Worm (Caenorhabditis elegans) whole organism, L4/young adult: ENCODE results near the gene moma-1.

Experiments used
- W03F9.2 ChIP-seq: fragments of 150-350 bp; optimal IDR thresholded peaks from 2 replicates; lab custom pipeline; 2014; ENCODE audit warnings: missing biosample characterization, missing genetic modification characterization
- him-1 ChIP-seq: sonication (generic microtip); optimal IDR thresholded peaks from 2 replicates; lab custom pipeline; 2016; ENCODE audit warnings: missing genotype, missing genetic modification reagents, missing genetic modification characterization, missing compliant biosample characterization

DNA sequence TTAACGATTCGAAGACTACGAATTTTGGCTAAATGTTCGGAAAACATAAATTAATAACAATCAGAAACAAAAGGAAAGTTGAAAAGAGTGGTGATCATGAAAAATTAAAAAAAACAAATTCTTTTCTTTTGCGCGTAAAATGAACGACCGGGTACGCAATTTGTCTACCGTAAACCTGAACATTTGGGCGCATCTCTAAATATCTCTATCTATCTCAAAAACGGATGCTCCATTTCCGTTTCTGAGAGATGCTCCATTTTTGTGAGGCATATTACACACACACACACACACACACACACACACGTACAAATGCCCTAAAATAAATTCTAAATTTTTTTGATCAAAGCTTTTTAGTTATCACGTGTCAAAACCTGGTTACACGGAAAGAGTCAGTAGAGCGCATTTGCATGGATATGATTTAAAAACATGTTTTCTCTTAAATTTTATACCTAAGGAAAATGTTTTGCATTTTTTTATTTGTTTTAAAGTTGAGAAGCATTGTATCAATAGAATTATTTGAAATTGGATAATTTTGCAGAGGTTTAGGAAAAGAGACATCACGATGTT, 36.9 kb upstream of the moma-1 start:
- no peak for TF ChIP-seq him-1
- no peak for TF ChIP-seq W03F9.2 (tag; lab: Kevin White, UChicago)
